Fruit fly (Drosophila melanogaster) whole organism, pupa: ENCODE results near the gene CtsB.

Experiments used
- CG10348 ChIP-seq: fragments of 200-800 bp; sonication (Bioruptor generic); IDR thresholded peaks from 2 replicates; pipeline ENCODE4 v1.3.6; 2022; ENCODE audit warnings: missing biosample characterization, missing genetic modification characterization
- CG13204 ChIP-seq: fragments of 200-800 bp; sonication (Bioruptor generic); optimal IDR thresholded peaks from 2 replicates; lab custom pipeline; 2018; ENCODE audit warnings: missing biosample characterization, mild to moderate bottlenecking, missing genetic modification characterization, moderate library complexity
- D1 ChIP-seq: fragments of 200-800 bp; sonication (Bioruptor generic); optimal IDR thresholded peaks from 2 replicates; lab custom pipeline; 2018; ENCODE audit warnings: missing biosample characterization, mild to moderate bottlenecking, missing genetic modification characterization, moderate library complexity

DNA sequence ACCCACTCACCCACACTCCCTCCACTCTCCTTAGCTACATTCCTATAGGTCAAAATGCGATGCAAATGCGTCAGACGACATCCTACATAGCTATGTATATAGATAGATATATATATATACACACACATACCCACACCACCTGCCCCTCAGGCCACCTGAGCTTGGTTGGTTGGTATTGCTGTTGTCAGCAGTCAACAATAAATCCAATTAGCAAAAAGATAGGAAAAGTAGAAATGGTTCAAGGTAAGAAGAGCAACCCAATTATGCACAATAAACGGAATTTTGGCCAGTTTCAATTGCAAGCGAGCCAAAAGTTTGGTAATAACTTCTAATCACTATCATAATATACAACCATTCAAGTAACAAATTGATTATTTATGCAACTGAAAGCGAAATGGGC lies 15.5 kb downstream of the CtsB start:
- TF ChIP-seq D1 (tag; lab: Kevin White, UChicago) (no peak), CG10348 (GFP tag; lab: Robert Waterston, UW) (no peak), CG13204 (no peak)
